Fruit fly (Drosophila melanogaster): ENCODE measurements around the gene CG10096.

The CG10096 gene

dm6 chr3R:12408160-12408559, 12.4 kb upstream of the CG10096 start, which contains the start of gene CG5196:
Gene CG5196 (plus strand): TSS chr3R:12408316.
- TF ChIP-seq cic (GFP tag; optimal IDR thresholded peaks at IDR 0.05) = peak; percentile 2
- TF ChIP-seq CG5204 (GFP tag; optimal IDR thresholded peaks at IDR 0.05) = no peak
- TF ChIP-seq ovo (GFP tag; optimal IDR thresholded peaks at IDR 0.05) = no peak
- TF ChIP-seq Mnt (GFP tag; optimal IDR thresholded peaks at IDR 0.05) = peak; percentile 50
- TF ChIP-seq Crg-1 (GFP tag; optimal IDR thresholded peaks at IDR 0.05) = no peak
- peak; percentile 60 for TF ChIP-seq bab1 (GFP tag; optimal IDR thresholded peaks at IDR 0.05)
- TF ChIP-seq Hr96 (GFP tag; optimal IDR thresholded peaks at IDR 0.05) = no peak
- peak; percentile 35 for TF ChIP-seq CG7101 (tag; optimal IDR thresholded peaks at IDR 0.05)
- TF ChIP-seq tj (GFP tag; optimal IDR thresholded peaks at IDR 0.05) = no peak
- peak; percentile 20 for TF ChIP-seq CG1620 (GFP tag; optimal IDR thresholded peaks at IDR 0.05)
- no peak for TF ChIP-seq CG33017 (tag; optimal IDR thresholded peaks at IDR 0.05)
- TF ChIP-seq CG14711 (tag; optimal IDR thresholded peaks at IDR 0.05) = peak; percentile 2
- no peak for TF ChIP-seq CG7045 (GFP tag; optimal IDR thresholded peaks at IDR 0.05)
- TF ChIP-seq pad (GFP tag; optimal IDR thresholded peaks at IDR 0.05) = no peak
- TF ChIP-seq toe (GFP tag; optimal IDR thresholded peaks at IDR 0.05) = no peak
- TF ChIP-seq kay (GFP tag; ENCODE audit: borderline replicate concordance) = no peak
- no peak for TF ChIP-seq cnc (optimal IDR thresholded peaks at IDR 0.05)
- TF ChIP-seq CG11617 (GFP tag; optimal IDR thresholded peaks at IDR 0.05) = peak; percentile 8
- no peak for TF ChIP-seq CG12768 (GFP tag; optimal IDR thresholded peaks at IDR 0.05)

DNA sequence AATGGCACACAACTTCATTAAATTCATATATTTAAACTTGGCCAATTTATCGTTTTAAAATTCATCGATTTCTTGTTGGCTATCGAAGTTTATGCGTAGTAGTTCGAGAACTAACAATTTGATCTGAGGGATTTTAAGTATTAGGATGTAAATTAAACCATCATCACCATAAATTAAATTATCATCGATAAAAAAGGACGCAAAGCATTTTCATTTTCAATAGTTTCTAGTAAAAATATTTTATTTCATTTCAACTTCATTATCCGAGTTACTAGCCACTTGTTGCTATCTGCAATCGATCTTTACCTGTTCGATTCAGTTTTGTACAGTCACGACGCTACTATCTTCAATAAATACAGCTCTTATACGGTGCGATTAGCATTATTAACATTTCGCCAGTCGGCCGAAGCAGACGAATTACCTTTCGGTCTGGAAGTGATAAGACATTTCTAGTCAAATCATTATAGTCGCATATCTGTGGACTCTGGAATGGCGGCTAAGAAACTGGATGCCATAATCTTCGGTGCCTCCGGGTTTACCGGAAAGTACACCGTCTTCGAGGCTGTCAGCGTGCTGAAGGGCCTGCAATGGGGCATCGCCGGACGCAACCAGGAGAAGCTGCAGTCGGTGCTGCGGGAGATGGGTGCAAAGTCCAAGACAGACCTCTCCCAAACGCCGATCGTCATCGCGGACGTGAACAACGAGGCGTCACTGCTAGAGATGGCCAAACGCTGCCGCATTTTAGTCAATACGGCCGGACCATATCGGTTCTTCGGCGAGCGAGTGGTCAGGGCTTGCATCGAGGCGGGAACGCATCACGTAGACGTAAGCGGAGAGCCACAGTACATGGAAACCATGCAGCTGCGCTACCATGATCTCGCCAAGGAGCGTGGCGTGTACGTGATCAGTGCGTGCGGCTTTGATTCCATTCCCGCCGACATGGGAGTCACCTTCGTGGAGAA, 10.7 kb upstream of the CG10096 start, which contains the start of gene CG5167:
Gene CG5167, plus strand, starts transcription at position 298 of the 962 bp plus-strand sequence.
- peak in 1 of 2 experiments; percentile 79 for TF ChIP-seq cnc (optimal IDR thresholded peaks at IDR 0.05)
- no peak for TF ChIP-seq Crg-1 (GFP tag; optimal IDR thresholded peaks at IDR 0.05)
- TF ChIP-seq CG1620 (GFP tag; optimal IDR thresholded peaks at IDR 0.05) = no peak
- TF ChIP-seq ovo (GFP tag; optimal IDR thresholded peaks at IDR 0.05) = peak; percentile 25
- peak; percentile 47 for TF ChIP-seq cic (GFP tag; optimal IDR thresholded peaks at IDR 0.05)
- peak; percentile 70 for TF ChIP-seq toe (GFP tag; optimal IDR thresholded peaks at IDR 0.05)
- peak; percentile 28 for TF ChIP-seq tj (GFP tag; optimal IDR thresholded peaks at IDR 0.05)
- no peak for TF ChIP-seq Clk (GFP tag; optimal IDR thresholded peaks at IDR 0.05)
- peak; percentile 60 for TF ChIP-seq bab1 (GFP tag; optimal IDR thresholded peaks at IDR 0.05)
- TF ChIP-seq kay (GFP tag; ENCODE audit: borderline replicate concordance) = no peak
- TF ChIP-seq Hr96 (GFP tag; optimal IDR thresholded peaks at IDR 0.05) = peak; percentile 57
- peak; percentile 69 for TF ChIP-seq CG33017 (tag; optimal IDR thresholded peaks at IDR 0.05)
- TF ChIP-seq Mnt (GFP tag; optimal IDR thresholded peaks at IDR 0.05) = peak; percentile 33
- no peak for TF ChIP-seq pad (GFP tag; optimal IDR thresholded peaks at IDR 0.05)
- no peak for TF ChIP-seq CG5204 (GFP tag; optimal IDR thresholded peaks at IDR 0.05)
- peak; percentile 70 for TF ChIP-seq CG11617 (GFP tag; optimal IDR thresholded peaks at IDR 0.05)
- TF ChIP-seq CG12768 (GFP tag; optimal IDR thresholded peaks at IDR 0.05) = peak; percentile 96
- peak; percentile 65 for TF ChIP-seq CG14711 (tag; optimal IDR thresholded peaks at IDR 0.05)
- TF ChIP-seq CG7101 (tag; optimal IDR thresholded peaks at IDR 0.05) = peak; percentile 59
- TF ChIP-seq CG7045 (GFP tag; optimal IDR thresholded peaks at IDR 0.05) = peak; percentile 24

dm6 chr3R:12405928-12406234, 10.1 kb upstream of the CG10096 start, which contains the start of gene Cyp9f2:
Gene Cyp9f2 (minus strand): TSS chr3R:12406028.
- peak; percentile 69 for TF ChIP-seq cic (GFP tag; optimal IDR thresholded peaks at IDR 0.05)
- no peak for TF ChIP-seq CG7045 (GFP tag; optimal IDR thresholded peaks at IDR 0.05)

DNA sequence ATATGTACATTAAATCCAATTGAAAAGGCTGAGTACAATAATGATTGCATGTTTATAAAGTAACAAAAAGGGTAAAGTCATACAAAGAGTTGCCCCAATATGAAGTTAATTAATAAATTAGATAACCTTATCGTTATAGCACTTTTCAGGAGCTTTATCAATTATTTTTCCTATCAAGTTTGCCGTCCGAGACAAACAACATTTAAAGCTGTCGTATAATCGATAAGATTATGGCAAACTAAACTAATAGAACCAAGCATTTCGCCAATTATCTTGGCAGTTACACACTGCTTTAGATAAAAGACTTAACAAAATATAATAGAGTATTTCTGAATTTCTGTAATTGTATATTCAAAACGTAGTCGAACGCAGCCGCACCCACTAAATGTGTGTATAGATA, 9.4 kb upstream of the CG10096 start:
- no peak for TF ChIP-seq CG12768 (GFP tag; optimal IDR thresholded peaks at IDR 0.05)
- TF ChIP-seq kay (GFP tag; ENCODE audit: borderline replicate concordance) = peak; percentile 77

DNA sequence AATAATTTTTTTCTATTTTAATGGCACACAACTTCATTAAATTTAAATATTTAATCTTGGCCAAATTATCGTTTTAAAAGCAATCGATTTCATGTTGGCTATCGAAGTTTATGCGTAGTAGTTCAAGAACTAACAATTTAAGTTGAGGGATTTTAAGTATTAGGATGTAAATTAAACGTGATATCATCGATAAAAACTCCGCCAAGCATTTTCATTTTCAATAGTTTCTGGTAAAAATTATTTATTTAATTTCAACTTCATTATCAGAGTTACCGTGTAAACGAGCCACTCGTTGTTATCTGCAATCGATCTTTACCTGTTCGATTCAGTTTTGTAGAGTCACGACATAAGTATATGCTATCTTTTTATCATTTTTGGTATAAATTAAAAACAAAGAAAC, 7.2 kb upstream of the CG10096 start:
- TF ChIP-seq toe (GFP tag; optimal IDR thresholded peaks at IDR 0.05) (peak; percentile 96), pad (GFP tag; optimal IDR thresholded peaks at IDR 0.05) (peak; percentile 87), cic (GFP tag; optimal IDR thresholded peaks at IDR 0.05) (peak; percentile 88), ovo (GFP tag; optimal IDR thresholded peaks at IDR 0.05) (peak; percentile 86), Crg-1 (GFP tag; optimal IDR thresholded peaks at IDR 0.05) (peak; percentile 85), CG14711 (tag; optimal IDR thresholded peaks at IDR 0.05) (peak; percentile 96), CG5204 (GFP tag; optimal IDR thresholded peaks at IDR 0.05) (peak; percentile 96), cnc (optimal IDR thresholded peaks at IDR 0.05) (no peak), kay (GFP tag; ENCODE audit: borderline replicate concordance) (peak; percentile 99), CG11617 (GFP tag; optimal IDR thresholded peaks at IDR 0.05) (peak; percentile 97), Hr96 (GFP tag; optimal IDR thresholded peaks at IDR 0.05) (peak; percentile 96), CG7101 (tag; optimal IDR thresholded peaks at IDR 0.05) (peak; percentile 99), Mnt (GFP tag; optimal IDR thresholded peaks at IDR 0.05) (peak; percentile 91), tj (GFP tag; optimal IDR thresholded peaks at IDR 0.05) (peak; percentile 79), Clk (GFP tag; optimal IDR thresholded peaks at IDR 0.05) (peak; percentile 95), CG1620 (GFP tag; optimal IDR thresholded peaks at IDR 0.05) (peak; percentile 86), CG33017 (tag; optimal IDR thresholded peaks at IDR 0.05) (peak; percentile 99), CG12768 (GFP tag; optimal IDR thresholded peaks at IDR 0.05) (peak; percentile 98), CG7045 (GFP tag; optimal IDR thresholded peaks at IDR 0.05) (peak; percentile 100), bab1 (GFP tag; optimal IDR thresholded peaks at IDR 0.05) (peak; percentile 98)
